Worm (Caenorhabditis elegans): ENCODE data around the gene efhd-1.

DNA sequence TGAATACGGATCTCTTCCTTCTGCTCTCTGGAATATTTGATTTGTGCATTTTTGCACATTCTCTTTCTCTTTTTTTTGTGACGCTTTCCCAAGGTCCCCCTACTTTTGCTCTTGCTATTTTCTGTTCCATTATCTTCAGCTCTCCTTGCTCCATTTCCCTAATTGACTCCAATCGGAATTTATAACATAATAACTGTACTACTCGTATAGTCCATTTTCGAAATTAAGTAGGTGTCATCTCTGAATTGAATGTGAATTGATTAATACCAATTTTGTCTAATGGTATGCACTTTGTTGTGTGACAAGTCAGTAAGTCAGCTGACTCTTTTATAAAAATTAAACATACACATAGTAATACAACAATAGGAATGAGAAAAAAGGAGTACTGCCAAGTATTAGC, 17.3 kb downstream of the efhd-1 start:
- TF ChIP-seq R02D3.7 (tag; optimal IDR thresholded peaks at IDR 0.05) (no peak), skn-1 (tag; optimal IDR thresholded peaks at IDR 0.05) (no peak), elt-3 (tag; optimal IDR thresholded peaks at IDR 0.05) (no peak), ama-1 (optimal IDR thresholded peaks at IDR 0.05) (no peak), nhr-11 (tag; optimal IDR thresholded peaks at IDR 0.05) (no peak), tbx-2 (tag; optimal IDR thresholded peaks at IDR 0.05) (no peak), nhr-77 (tag; optimal IDR thresholded peaks at IDR 0.05) (no peak), egl-27 (tag; optimal IDR thresholded peaks at IDR 0.05) (no peak)
